Worm (Caenorhabditis elegans) whole organism, L4/young adult: ENCODE measurements around the gene nlp-9.

Experiments
- W03F9.2 ChIP-seq: fragments of 150-350 bp; optimal IDR thresholded peaks from 2 replicates; lab custom pipeline; 2014; ENCODE audit warnings: missing biosample characterization, missing genetic modification characterization
- dao-5 ChIP-seq: sonication (generic microtip); optimal IDR thresholded peaks from 2 replicates; lab custom pipeline; 2016; ENCODE audit warnings: missing genotype, missing genetic modification characterization, moderate library complexity, missing compliant biosample characterization
- him-1 ChIP-seq: sonication (generic microtip); optimal IDR thresholded peaks from 2 replicates; lab custom pipeline; 2016; ENCODE audit warnings: missing genotype, missing genetic modification reagents, missing genetic modification characterization, missing compliant biosample characterization

ce11 chrV:4192688-4193471 lies 26.6 kb upstream of the nlp-9 start:
- no peak for TF ChIP-seq him-1 (tag; lab: Kevin White, UChicago)
- TF ChIP-seq dao-5 (tag; lab: Kevin White, UChicago), result no peak
- TF ChIP-seq W03F9.2 (tag; lab: Kevin White, UChicago), result no peak
